Worm (Caenorhabditis elegans) whole organism, L1 larva: Measurements from ENCODE around the gene C24B9.3.
A peak's percentile ranks its signal among the peaks of the same experiment; 100 is the strongest.

Source experiments
- C34B4.2 ChIP-seq: sonication (generic microtip); optimal IDR thresholded peaks from 2 replicates; lab custom pipeline; 2017; ENCODE audit warnings: mild to moderate bottlenecking, missing genetic modification characterization, missing compliant biosample characterization
- Y116A8C.19 ChIP-seq: sonication (generic microtip); optimal IDR thresholded peaks from 2 replicates; lab custom pipeline; 2016; ENCODE audit warnings: missing compliant biosample characterization, missing genetic modification characterization, borderline replicate concordance
- ceh-88 ChIP-seq: fragments of 200-800 bp; sonication (Bioruptor generic); IDR thresholded peaks from 2 replicates; pipeline ENCODE4 v1.3.6; 2022; ENCODE audit warnings: missing genetic modification characterization, missing compliant biosample characterization
- ceh-90 ChIP-seq: sonication (generic microtip); optimal IDR thresholded peaks from 2 replicates; lab custom pipeline; 2016; ENCODE audit warnings: missing genetic modification characterization, missing compliant biosample characterization
- ces-1 ChIP-seq: fragments of 150-350 bp; optimal IDR thresholded peaks from 2 replicates; lab custom pipeline; 2014; ENCODE audit warnings: missing biosample characterization, missing genetic modification reagents, missing genetic modification characterization
- efl-1 ChIP-seq, 4 experiments: fragments of 150-350 bp; optimal IDR thresholded peaks in 3 of 4; peaks in 1 of 4; 1 replicate in 1 of 4; 2 replicates in 3 of 4; lab custom pipeline; 2014; ENCODE audit warnings: missing biosample characterization in 2 of 4, missing genetic modification characterization in 2 of 4, missing genetic modification reagents in 2 of 4
- egl-13 ChIP-seq: sonication (generic microtip); optimal IDR thresholded peaks from 2 replicates; lab custom pipeline; 2016; ENCODE audit warnings: missing genotype, missing genetic modification reagents, missing genetic modification characterization, missing compliant biosample characterization
- elt-3 ChIP-seq, 6 experiments: fragments of 150-350 bp in 1 of 6; sonication (generic microtip); optimal IDR thresholded peaks; 2 replicates each; lab custom pipeline; 2017 to 2018; ENCODE audit warnings: missing biosample characterization in 6 of 6, missing genetic modification characterization in 6 of 6, inconsistent platforms in 1 of 6
- fkh-4 ChIP-seq: sonication (generic microtip); optimal IDR thresholded peaks from 2 replicates; lab custom pipeline; 2016; ENCODE audit warnings: missing compliant biosample characterization, missing genetic modification characterization, borderline replicate concordance
- fkh-8 ChIP-seq: sonication (generic microtip); optimal IDR thresholded peaks from 2 replicates; lab custom pipeline; 2016; ENCODE audit warnings: mild to moderate bottlenecking, missing genetic modification characterization, missing compliant biosample characterization
- grh-1 ChIP-seq: fragments of 200-800 bp; sonication (Bioruptor generic); IDR thresholded peaks from 2 replicates; pipeline ENCODE4 v1.3.6; 2022; ENCODE audit warnings: missing genetic modification reagents, missing genetic modification characterization, missing compliant biosample characterization
- hpl-2 ChIP-seq: fragments of 150-350 bp; optimal IDR thresholded peaks from 2 replicates; lab custom pipeline; 2014; ENCODE audit warnings: missing biosample characterization, missing genetic modification reagents, missing genetic modification characterization
- lin-13 ChIP-seq: fragments of 150-350 bp; optimal IDR thresholded peaks from 2 replicates; lab custom pipeline; 2014; ENCODE audit warnings: missing biosample characterization, missing genetic modification reagents, missing genetic modification characterization
- lin-14 ChIP-seq: fragments of 200-800 bp; sonication (Bioruptor generic); optimal IDR thresholded peaks from 2 replicates; lab custom pipeline; 2018; ENCODE audit warnings: mild to moderate bottlenecking, missing genetic modification characterization, moderate library complexity, missing compliant biosample characterization
- mab-9 ChIP-seq: fragments of 200-800 bp; sonication (Bioruptor generic); IDR thresholded peaks from 2 replicates; pipeline ENCODE4 v1.3.6; 2022; ENCODE audit warnings: missing genetic modification reagents, missing genetic modification characterization, missing compliant biosample characterization
- mdl-1 ChIP-seq, 2 experiments: fragments of 150-350 bp; optimal IDR thresholded peaks; 2 replicates each; lab custom pipeline; 2014 to 2017; ENCODE audit warnings: missing biosample characterization in 2 of 2, missing genetic modification characterization in 2 of 2, inconsistent platforms in 1 of 2
- mep-1 ChIP-seq: fragments of 150-350 bp; optimal IDR thresholded peaks from 2 replicates; lab custom pipeline; 2014; ENCODE audit warnings: missing biosample characterization, missing genetic modification characterization
- nhr-12 ChIP-seq: sonication (generic microtip); optimal IDR thresholded peaks from 2 replicates; lab custom pipeline; 2017; ENCODE audit warnings: missing biosample characterization, missing genetic modification characterization
- nhr-20 ChIP-seq: sonication (generic microtip); optimal IDR thresholded peaks from 2 replicates; lab custom pipeline; 2016; ENCODE audit warnings: mild to moderate bottlenecking, missing genetic modification characterization, missing compliant biosample characterization
- nhr-28 ChIP-seq: fragments of 150-350 bp; optimal IDR thresholded peaks from 2 replicates; lab custom pipeline; 2014; ENCODE audit warnings: missing biosample characterization, missing genetic modification characterization
- nhr-71 ChIP-seq: sonication (generic microtip); optimal IDR thresholded peaks from 2 replicates; lab custom pipeline; 2016; ENCODE audit warnings: mild to moderate bottlenecking, missing genetic modification characterization, moderate library complexity, missing compliant biosample characterization
- nhr-84 ChIP-seq: sonication (generic microtip); optimal IDR thresholded peaks from 2 replicates; lab custom pipeline; 2017; ENCODE audit warnings: missing biosample characterization, missing genetic modification characterization
- nhr-90 ChIP-seq: sonication (generic microtip); optimal IDR thresholded peaks from 2 replicates; lab custom pipeline; 2016; ENCODE audit warnings: mild to moderate bottlenecking, missing genetic modification characterization, missing compliant biosample characterization; ENCODE audit not compliant: poor library complexity
- rnt-1 ChIP-seq: sonication (generic microtip); optimal IDR thresholded peaks from 2 replicates; lab custom pipeline; 2016; ENCODE audit warnings: mild to moderate bottlenecking, missing genetic modification characterization, moderate library complexity, missing compliant biosample characterization
- skn-1 ChIP-seq: fragments of 150-350 bp; optimal IDR thresholded peaks from 2 replicates; lab custom pipeline; 2014; ENCODE audit warnings: missing biosample characterization, missing genetic modification characterization
- snpc-4 ChIP-seq: fragments of 150-350 bp; optimal IDR thresholded peaks from 2 replicates; lab custom pipeline; 2014; ENCODE audit warnings: missing biosample characterization, missing genetic modification characterization
- unc-30 ChIP-seq: sonication (generic microtip); optimal IDR thresholded peaks from 2 replicates; lab custom pipeline; 2017; ENCODE audit warnings: missing biosample characterization, missing genetic modification characterization
- unc-62 ChIP-seq: fragments of 150-350 bp; optimal IDR thresholded peaks from 2 replicates; lab custom pipeline; 2014; ENCODE audit warnings: missing biosample characterization, missing genetic modification reagents, missing genetic modification characterization
- zag-1 ChIP-seq: fragments of 150-350 bp; optimal IDR thresholded peaks from 2 replicates; lab custom pipeline; 2014; ENCODE audit warnings: missing biosample characterization, missing genetic modification characterization
- zip-4 ChIP-seq: fragments of 200-800 bp; sonication (Bioruptor generic); optimal IDR thresholded peaks from 2 replicates; lab custom pipeline; 2018; ENCODE audit warnings: mild to moderate bottlenecking, missing genetic modification characterization, moderate library complexity, missing compliant biosample characterization

The C24B9.3 gene

DNA sequence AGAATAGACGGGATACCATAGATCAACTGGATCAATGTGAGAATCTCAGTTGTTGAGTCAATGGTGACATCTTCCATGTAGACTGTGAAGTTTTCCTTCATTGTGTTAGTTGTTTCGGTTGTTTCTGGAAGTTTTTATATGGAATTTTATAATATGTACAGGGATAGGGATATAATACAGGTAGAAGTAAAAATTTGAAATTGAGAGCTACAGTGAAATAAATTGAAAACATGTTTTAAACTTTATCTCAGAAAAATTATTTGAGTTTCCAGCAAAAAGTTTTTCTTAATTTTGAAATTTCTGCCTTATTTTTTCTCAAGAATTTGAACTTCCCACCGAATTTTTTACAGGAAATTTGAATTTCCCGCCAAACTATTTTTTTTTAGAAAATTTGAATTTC is 30.9 kb upstream of the C24B9.3 start, which contains the start of gene srg-62:
srg-62 (minus strand) TSS at position 101 of the 400 bp plus-strand sequence.
- TF ChIP-seq skn-1 (tag; lab: Kevin White, UChicago) = no peak
- no peak for TF ChIP-seq mdl-1 (tag; optimal IDR thresholded peaks at IDR 0.05; lab: Kevin White, UChicago)
- no peak for TF ChIP-seq grh-1
- TF ChIP-seq zip-4 (GFP tag; lab: Kevin White, UChicago) = no peak
- TF ChIP-seq nhr-12 (tag; lab: Kevin White, UChicago) = no peak
- TF ChIP-seq elt-3 (tag; optimal IDR thresholded peaks at IDR 0.05; lab: Kevin White, UChicago) = no peak
- TF ChIP-seq nhr-84 (tag; lab: Kevin White, UChicago) = no peak
- TF ChIP-seq ceh-88 = no peak
- no peak for TF ChIP-seq lin-13
- TF ChIP-seq unc-30 (tag; lab: Kevin White, UChicago) = no peak
- no peak for TF ChIP-seq unc-62 (GFP tag; lab: Kevin White, UChicago)

ce11 chrV:2740228-2740627 is 28.8 kb upstream of the C24B9.3 start, which contains the start of gene srg-61:
TSS of gene srg-61 (minus strand) at chrV:2740328.
- TF ChIP-seq zag-1 (tag; lab: Kevin White, UChicago) (no peak), nhr-84 (tag; lab: Kevin White, UChicago) (no peak), mab-9 (GFP tag; lab: Robert Waterston, UW) (no peak), nhr-28 (tag; lab: Kevin White, UChicago) (no peak), C34B4.2 (tag; lab: Kevin White, UChicago) (no peak), unc-62 (GFP tag; lab: Kevin White, UChicago) (no peak)

DNA sequence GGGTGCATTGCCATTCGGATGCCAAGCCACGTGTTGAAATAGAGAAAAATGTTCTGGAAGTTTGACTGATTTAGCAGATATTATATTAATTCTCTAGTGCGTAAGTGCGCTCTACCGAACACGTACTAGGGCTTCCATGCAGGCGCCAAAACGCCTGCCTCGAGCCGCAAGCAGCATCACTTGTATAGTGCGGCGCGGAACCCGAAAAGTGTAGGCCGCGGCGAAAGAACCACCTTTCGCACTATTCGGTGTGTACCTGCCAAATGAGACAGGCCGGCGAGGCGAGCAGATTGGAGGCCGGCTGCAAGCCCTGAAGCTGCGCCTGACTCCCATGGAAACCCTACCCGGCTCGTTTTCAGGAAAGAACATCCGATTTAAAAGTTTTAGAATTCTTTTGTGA is 28.2 kb upstream of the C24B9.3 start:
- TF ChIP-seq nhr-90 (tag; lab: Kevin White, UChicago) = no peak
- peak; percentile 63 for TF ChIP-seq snpc-4 (tag; lab: Kevin White, UChicago)

DNA sequence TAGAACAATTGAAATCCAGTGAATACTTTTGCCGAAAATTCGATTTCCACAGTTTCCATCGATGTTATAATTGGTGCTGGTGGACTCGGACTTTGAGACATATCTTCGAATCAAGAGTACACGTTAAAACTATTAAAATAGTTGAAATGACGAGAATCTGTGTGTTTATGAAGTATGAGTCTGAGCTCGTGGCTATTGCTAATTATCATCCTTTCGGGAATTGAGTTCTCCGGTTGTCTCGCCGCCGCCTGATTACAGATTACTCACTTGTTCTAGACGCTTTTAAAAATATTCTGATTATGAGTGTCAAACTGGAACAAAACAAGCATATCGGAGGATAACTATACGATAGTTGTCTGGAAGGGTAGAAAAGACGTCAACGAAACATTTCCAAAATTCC is 26.8 kb upstream of the C24B9.3 start, which contains the start of gene srg-56:
srg-56 (minus strand) TSS at position 101 of the 400 bp plus-strand sequence.
- no peak for TF ChIP-seq ces-1 (GFP tag; lab: Kevin White, UChicago)
- TF ChIP-seq mep-1 (tag; lab: Kevin White, UChicago) = no peak
- TF ChIP-seq fkh-8 (tag; lab: Kevin White, UChicago) = peak; percentile 18

DNA sequence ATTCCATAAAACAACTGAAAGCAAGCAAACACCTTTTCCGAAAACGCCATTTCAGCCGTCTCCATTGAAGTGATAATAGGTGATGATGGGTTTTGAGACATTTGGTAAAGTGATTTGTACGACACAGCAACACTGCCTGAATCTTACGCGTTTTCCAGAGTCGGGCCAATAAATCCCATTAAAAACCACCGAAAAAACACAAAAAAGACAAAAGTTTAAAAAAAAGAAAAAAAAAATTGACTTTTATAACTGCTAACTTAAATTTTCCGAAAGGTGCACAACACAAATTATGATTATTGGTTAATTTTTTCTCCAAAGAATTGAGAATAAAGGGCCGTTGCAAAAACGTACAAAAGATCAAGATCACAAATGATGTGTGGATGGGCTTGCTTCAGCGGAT is 23.0 kb upstream of the C24B9.3 start, which contains the start of gene srg-57:
srg-57 (minus strand) TSS at position 101 of the 400 bp plus-strand sequence.
- no peak for TF ChIP-seq unc-30 (tag; lab: Kevin White, UChicago)
- no peak for TF ChIP-seq egl-13
- no peak for TF ChIP-seq nhr-71 (tag; lab: Kevin White, UChicago)
- no peak for TF ChIP-seq grh-1
- no peak for TF ChIP-seq efl-1 (optimal IDR thresholded peaks at IDR 0.05; lab: Kevin White, UChicago)
- no peak for TF ChIP-seq efl-1 (GFP tag; optimal IDR thresholded peaks at IDR 0.05 in 1 of 2; lab: Kevin White, UChicago)
- TF ChIP-seq nhr-12 (tag; lab: Kevin White, UChicago) = no peak
- no peak for TF ChIP-seq C34B4.2 (tag; lab: Kevin White, UChicago)
- TF ChIP-seq rnt-1 (tag; lab: Kevin White, UChicago) = no peak
- no peak for TF ChIP-seq skn-1 (tag; lab: Kevin White, UChicago)
- no peak for TF ChIP-seq fkh-4
- no peak for TF ChIP-seq nhr-20 (tag; lab: Kevin White, UChicago)
- TF ChIP-seq hpl-2 (GFP tag; lab: Kevin White, UChicago) = no peak
- TF ChIP-seq lin-14 = no peak
- TF ChIP-seq ceh-90 (tag; lab: Kevin White, UChicago) = no peak
- TF ChIP-seq Y116A8C.19 (tag; lab: Kevin White, UChicago) = no peak
